Fruit fly (Drosophila melanogaster) whole organism, pupa: Measurements from ENCODE around the gene GluRIIA.
A peak's percentile ranks its signal among the peaks of the same experiment; 100 is the strongest.

Source experiments
- CG10348 ChIP-seq: fragments of 200-800 bp; sonication (Bioruptor generic); IDR thresholded peaks from 2 replicates; pipeline ENCODE4 v1.3.6; 2022; ENCODE audit warnings: missing biosample characterization, missing genetic modification characterization
- CG12605 ChIP-seq: fragments of 200-800 bp; sonication (Bioruptor generic); IDR thresholded peaks from 2 replicates; pipeline ENCODE4 v1.3.6; 2022; ENCODE audit warnings: missing biosample characterization, missing genetic modification characterization
- CG13204 ChIP-seq: fragments of 200-800 bp; sonication (Bioruptor generic); optimal IDR thresholded peaks from 2 replicates; lab custom pipeline; 2018; ENCODE audit warnings: missing biosample characterization, mild to moderate bottlenecking, missing genetic modification characterization, moderate library complexity
- CG14655 ChIP-seq: fragments of 200-800 bp; sonication (Bioruptor generic); optimal IDR thresholded peaks from 3 replicates; lab custom pipeline; 2017; ENCODE audit warnings: mild to moderate bottlenecking, missing biosample characterization, missing genetic modification reagents, missing genetic modification characterization
- CG15710 ChIP-seq: fragments of 200-800 bp; sonication (Bioruptor generic); optimal IDR thresholded peaks from 2 replicates; lab custom pipeline; 2018; ENCODE audit warnings: missing biosample characterization, mild to moderate bottlenecking, missing genetic modification characterization, moderate library complexity
- CG17806 ChIP-seq: fragments of 200-800 bp; sonication (Bioruptor generic); optimal IDR thresholded peaks from 2 replicates; lab custom pipeline; 2018; ENCODE audit warnings: missing biosample characterization, mild to moderate bottlenecking, missing genetic modification characterization, moderate library complexity
- CG32121 ChIP-seq: fragments of 200-800 bp; sonication (Bioruptor generic); IDR thresholded peaks from 2 replicates; pipeline ENCODE4 v1.3.6; 2022; ENCODE audit warnings: missing biosample characterization, missing genetic modification characterization
- CG34367 ChIP-seq: fragments of 200-800 bp; sonication (Bioruptor generic); optimal IDR thresholded peaks from 2 replicates; lab custom pipeline; 2018; ENCODE audit warnings: missing biosample characterization, mild to moderate bottlenecking, missing genetic modification characterization
- CG4496 ChIP-seq: fragments of 200-800 bp; sonication (Bioruptor generic); IDR thresholded peaks from 3 replicates; pipeline ENCODE4 v1.3.6; 2022; ENCODE audit warnings: missing biosample characterization, missing genetic modification characterization
- CG8159 ChIP-seq: fragments of 200-800 bp; sonication (Bioruptor generic); optimal IDR thresholded peaks from 3 replicates; lab custom pipeline; 2018; ENCODE audit warnings: missing biosample characterization, mild to moderate bottlenecking, missing genetic modification characterization, moderate library complexity
- CG8301 ChIP-seq: fragments of 200-800 bp; sonication (Bioruptor generic); optimal IDR thresholded peaks from 2 replicates; lab custom pipeline; 2018; ENCODE audit warnings: missing biosample characterization, mild to moderate bottlenecking, missing genetic modification characterization
- CG9948 ChIP-seq: fragments of 200-800 bp; sonication (Bioruptor generic); optimal IDR thresholded peaks from 2 replicates; lab custom pipeline; 2018; ENCODE audit warnings: missing biosample characterization, mild to moderate bottlenecking, missing genetic modification characterization, moderate library complexity
- D1 ChIP-seq: fragments of 200-800 bp; sonication (Bioruptor generic); optimal IDR thresholded peaks from 2 replicates; lab custom pipeline; 2018; ENCODE audit warnings: missing biosample characterization, mild to moderate bottlenecking, missing genetic modification characterization, moderate library complexity
- EcR ChIP-seq: fragments of 200-800 bp; sonication (Bioruptor generic); optimal IDR thresholded peaks from 3 replicates; lab custom pipeline; 2019; ENCODE audit warnings: missing biosample characterization, missing genetic modification characterization, mild to moderate bottlenecking, moderate library complexity, missing genetic modification reagents
- Ets98B ChIP-seq: fragments of 200-800 bp; sonication (Bioruptor generic); IDR thresholded peaks from 2 replicates; pipeline ENCODE4 v1.3.6; 2022; ENCODE audit warnings: missing biosample characterization, missing genetic modification characterization
- Pif1A ChIP-seq: fragments of 200-800 bp; sonication (Bioruptor generic); optimal IDR thresholded peaks from 3 replicates; lab custom pipeline; 2016; ENCODE audit warnings: missing biosample characterization, missing genetic modification characterization
- Pif1B ChIP-seq: fragments of 200-800 bp; sonication (Bioruptor generic); optimal IDR thresholded peaks from 3 replicates; lab custom pipeline; 2016; ENCODE audit warnings: missing biosample characterization, missing genetic modification characterization
- Snoo ChIP-seq: fragments of 200-800 bp; sonication (Bioruptor generic); optimal IDR thresholded peaks from 3 replicates; lab custom pipeline; 2017; ENCODE audit warnings: missing biosample characterization, mild to moderate bottlenecking, missing genetic modification characterization, inconsistent platforms
- fd96Ca ChIP-seq: fragments of 200-800 bp; sonication (Bioruptor generic); IDR thresholded peaks from 3 replicates; pipeline ENCODE4 v1.3.6; 2022; ENCODE audit warnings: missing biosample characterization, missing genetic modification characterization
- gl ChIP-seq: fragments of 200-800 bp; sonication (Bioruptor generic); optimal IDR thresholded peaks from 2 replicates; lab custom pipeline; 2018; ENCODE audit warnings: missing biosample characterization, mild to moderate bottlenecking, missing genetic modification characterization
- rn ChIP-seq: fragments of 200-800 bp; sonication (Bioruptor generic); IDR thresholded peaks from 2 replicates; pipeline ENCODE4 v1.3.6; 2022; ENCODE audit warnings: missing biosample characterization, missing genetic modification characterization

GluRIIA gene

dm6 chr2L:5569503-5569902 lies 14.6 kb downstream of the GluRIIA start:
- TF ChIP-seq Pif1B (GFP tag; lab: Kevin White, UChicago): peak; percentile 26
- peak; percentile 30 for TF ChIP-seq Pif1A (GFP tag; lab: Kevin White, UChicago)
- peak; percentile 62 for TF ChIP-seq CG8159 (tag; lab: Kevin White, UChicago)
- no peak for TF ChIP-seq CG12605 (GFP tag; lab: Robert Waterston, UW)
- peak; percentile 48 for TF ChIP-seq CG14655 (GFP tag; lab: Kevin White, UChicago)
- peak; percentile 43; the same call in 1 of the 2 replicates for TF ChIP-seq Ets98B (GFP tag; lab: Robert Waterston, UW)
- TF ChIP-seq rn: no peak
- peak; percentile 57 for TF ChIP-seq CG15710
- peak; percentile 49; the same call in 2 of the 3 replicates for TF ChIP-seq fd96Ca (GFP tag; lab: Robert Waterston, UW)

dm6 chr2L:5581016-5581415 lies 26.1 kb downstream of the GluRIIA start, which contains the start of gene CG14011:
CG14011 (minus strand) TSS chr2L:5581116.
- no peak for TF ChIP-seq EcR
- TF ChIP-seq CG12605 (GFP tag; lab: Robert Waterston, UW): no peak
- TF ChIP-seq CG32121 (GFP tag; lab: Robert Waterston, UW): no peak
- TF ChIP-seq CG9948 (tag; lab: Kevin White, UChicago): no peak
- TF ChIP-seq Snoo: no peak
- TF ChIP-seq gl (tag; lab: Kevin White, UChicago): no peak
- TF ChIP-seq CG10348 (GFP tag; lab: Robert Waterston, UW): no peak
- TF ChIP-seq fd96Ca (GFP tag; lab: Robert Waterston, UW): no peak
- TF ChIP-seq rn: no peak
- no peak for TF ChIP-seq CG13204
- no peak for TF ChIP-seq Pif1A (GFP tag; lab: Kevin White, UChicago)
- TF ChIP-seq CG8301 (tag; lab: Kevin White, UChicago): no peak
- TF ChIP-seq Pif1B (GFP tag; lab: Kevin White, UChicago): no peak
- TF ChIP-seq CG4496 (GFP tag; lab: Robert Waterston, UW): no peak
- no peak for TF ChIP-seq CG14655 (GFP tag; lab: Kevin White, UChicago)
- TF ChIP-seq CG34367 (tag; lab: Kevin White, UChicago): no peak
- no peak for TF ChIP-seq CG17806 (tag; lab: Kevin White, UChicago)
- TF ChIP-seq D1 (tag; lab: Kevin White, UChicago): no peak
- TF ChIP-seq, all 21 proteins: peak for 0

- TF ChIP-seq CG8301 (tag; lab: Kevin White, UChicago) (no peak), CG14655 (GFP tag; lab: Kevin White, UChicago) (no peak), CG17806 (tag; lab: Kevin White, UChicago) (no peak), Ets98B (GFP tag; lab: Robert Waterston, UW) (no peak), D1 (tag; lab: Kevin White, UChicago) (no peak), CG9948 (tag; lab: Kevin White, UChicago) (no peak), CG32121 (GFP tag; lab: Robert Waterston, UW) (no peak), Pif1A (GFP tag; lab: Kevin White, UChicago) (no peak), CG12605 (GFP tag; lab: Robert Waterston, UW) (no peak), CG4496 (GFP tag; lab: Robert Waterston, UW) (no peak), CG34367 (tag; lab: Kevin White, UChicago) (no peak), CG8159 (tag; lab: Kevin White, UChicago) (no peak), fd96Ca (GFP tag; lab: Robert Waterston, UW) (no peak), CG10348 (GFP tag; lab: Robert Waterston, UW) (no peak), gl (tag; lab: Kevin White, UChicago) (no peak), Snoo (no peak), CG15710 (no peak), rn (no peak), CG13204 (no peak)
Observed at dm6 chr2L:5588314-5588713, 33.4 kb downstream of the GluRIIA start, which contains the start of gene CG7251. CG7251 (minus strand) TSS chr2L:5588414.

- TF ChIP-seq Pif1B (GFP tag; lab: Kevin White, UChicago): no peak
- no peak for TF ChIP-seq rn
- no peak for TF ChIP-seq CG10348 (GFP tag; lab: Robert Waterston, UW)
- TF ChIP-seq CG17806 (tag; lab: Kevin White, UChicago): no peak
- TF ChIP-seq fd96Ca (GFP tag; lab: Robert Waterston, UW): no peak
- TF ChIP-seq gl (tag; lab: Kevin White, UChicago): no peak
- no peak for TF ChIP-seq EcR
- TF ChIP-seq CG14655 (GFP tag; lab: Kevin White, UChicago): no peak
- TF ChIP-seq, all 21 proteins: peak for 0
Observed at dm6 chr2L:5593839-5594238, 39.0 kb downstream of the GluRIIA start.

dm6 chr2L:5596533-5596932 lies 41.7 kb downstream of the GluRIIA start, which contains the start of gene CG18266:
CG18266 (plus strand) TSS chr2L:5596833.
- TF ChIP-seq CG4496 (GFP tag; lab: Robert Waterston, UW): no peak
- TF ChIP-seq CG15710: no peak
- TF ChIP-seq gl (tag; lab: Kevin White, UChicago): no peak
- no peak for TF ChIP-seq CG8159 (tag; lab: Kevin White, UChicago)
- TF ChIP-seq EcR: no peak
- no peak for TF ChIP-seq rn
- TF ChIP-seq CG13204: no peak
- TF ChIP-seq Ets98B (GFP tag; lab: Robert Waterston, UW): no peak
- TF ChIP-seq Pif1A (GFP tag; lab: Kevin White, UChicago): no peak
- no peak for TF ChIP-seq CG34367 (tag; lab: Kevin White, UChicago)
